Fruit fly (Drosophila melanogaster) whole organism, embryonic: Measurements from ENCODE around the gene soti.

Experiments used
- Abd-B ChIP-seq: fragments of 200-800 bp; sonication (Bioruptor generic); optimal IDR thresholded peaks from 2 replicates; lab custom pipeline; 2018; ENCODE audit warnings: missing biosample characterization, mild to moderate bottlenecking, missing genetic modification characterization, moderate library complexity
- Atf6 ChIP-seq: fragments of 200-800 bp; sonication (Bioruptor generic); IDR thresholded peaks from 2 replicates; pipeline ENCODE4 v1.3.6; 2022; ENCODE audit warnings: missing biosample characterization, missing genetic modification characterization
- Blimp-1 ChIP-seq: fragments of 200-800 bp; sonication (Bioruptor generic); optimal IDR thresholded peaks from 3 replicates; lab custom pipeline; 2018; ENCODE audit warnings: missing biosample characterization, missing genetic modification characterization, mild to moderate bottlenecking, moderate library complexity, missing genetic modification reagents
- CG10147 ChIP-seq: fragments of 200-800 bp; sonication (Bioruptor generic); optimal IDR thresholded peaks from 2 replicates; lab custom pipeline; 2019; ENCODE audit warnings: missing biosample characterization, mild to moderate bottlenecking, missing genetic modification characterization, moderate library complexity
- CG10267 ChIP-seq: fragments of 200-800 bp; sonication (Bioruptor generic); optimal IDR thresholded peaks from 2 replicates; lab custom pipeline; 2018; ENCODE audit warnings: missing biosample characterization, mild to moderate bottlenecking, missing genetic modification characterization, moderate library complexity
- CG10565 ChIP-seq: fragments of 200-800 bp; sonication (Bioruptor generic); optimal IDR thresholded peaks from 3 replicates; lab custom pipeline; 2016; ENCODE audit warnings: missing biosample characterization, mild to moderate bottlenecking, missing genetic modification characterization
- CG10979 ChIP-seq: fragments of 200-800 bp; sonication (Bioruptor generic); optimal IDR thresholded peaks from 2 replicates; lab custom pipeline; 2018; ENCODE audit warnings: missing biosample characterization, mild to moderate bottlenecking, missing genetic modification characterization, moderate library complexity
- CG11504 ChIP-seq: fragments of 200-800 bp; sonication (Bioruptor generic); optimal IDR thresholded peaks from 3 replicates; lab custom pipeline; 2019; ENCODE audit warnings: missing biosample characterization, mild to moderate bottlenecking, missing genetic modification characterization, moderate library complexity
- CG11723 ChIP-seq: fragments of 200-800 bp; sonication (Bioruptor generic); optimal IDR thresholded peaks from 2 replicates; lab custom pipeline; 2017; ENCODE audit warnings: missing biosample characterization, mild to moderate bottlenecking, missing genetic modification characterization
- CG12299 ChIP-seq: fragments of 200-800 bp; sonication (Bioruptor generic); optimal IDR thresholded peaks from 2 replicates; lab custom pipeline; 2018; ENCODE audit warnings: missing biosample characterization, mild to moderate bottlenecking, missing genetic modification characterization
- CG12391 ChIP-seq: fragments of 200-800 bp; sonication (Bioruptor generic); optimal IDR thresholded peaks from 3 replicates; lab custom pipeline; 2018; ENCODE audit warnings: missing biosample characterization, mild to moderate bottlenecking, missing genetic modification characterization, moderate library complexity
- CG15011 ChIP-seq: fragments of 200-800 bp; sonication (Bioruptor generic); optimal IDR thresholded peaks from 3 replicates; lab custom pipeline; 2018; ENCODE audit warnings: missing biosample characterization, mild to moderate bottlenecking, missing genetic modification characterization
- CG15514 ChIP-seq: fragments of 200-800 bp; sonication (Bioruptor generic); optimal IDR thresholded peaks from 3 replicates; lab custom pipeline; 2017; ENCODE audit warnings: missing biosample characterization, missing genetic modification characterization, mild to moderate bottlenecking, moderate library complexity, missing genetic modification reagents
- CG17328 ChIP-seq: fragments of 200-800 bp; sonication (Bioruptor generic); IDR thresholded peaks from 2 replicates; pipeline ENCODE4 v1.3.6; 2022; ENCODE audit warnings: missing biosample characterization, missing genetic modification characterization
- CG17359 ChIP-seq: fragments of 200-800 bp; sonication (Bioruptor generic); optimal IDR thresholded peaks from 3 replicates; lab custom pipeline; 2018; ENCODE audit warnings: missing biosample characterization, mild to moderate bottlenecking, missing genetic modification characterization, moderate library complexity
- CG18599 ChIP-seq: fragments of 200-800 bp; sonication (Bioruptor generic); optimal IDR thresholded peaks from 3 replicates; lab custom pipeline; 2017; ENCODE audit warnings: missing biosample characterization, missing genetic modification characterization, mild to moderate bottlenecking, moderate library complexity, missing genetic modification reagents
- CG30403 ChIP-seq: fragments of 200-800 bp; sonication (Bioruptor generic); optimal IDR thresholded peaks from 3 replicates; lab custom pipeline; 2016; ENCODE audit warnings: missing biosample characterization, missing genetic modification characterization
- CG42726 ChIP-seq: fragments of 200-800 bp; sonication (Bioruptor generic); IDR thresholded peaks from 2 replicates; pipeline ENCODE4 v1.3.6; 2022; ENCODE audit warnings: missing biosample characterization, missing genetic modification characterization; ENCODE audit not compliant: partially characterized antibody
- CG4328 ChIP-seq: fragments of 200-800 bp; sonication (Bioruptor generic); optimal IDR thresholded peaks from 3 replicates; lab custom pipeline; 2017; ENCODE audit warnings: missing biosample characterization, missing genetic modification reagents, missing genetic modification characterization
- CG6689 ChIP-seq: fragments of 200-800 bp; sonication (Bioruptor generic); IDR thresholded peaks from 2 replicates; pipeline ENCODE4 v1.3.6; 2022; ENCODE audit warnings: missing biosample characterization, missing genetic modification characterization
- CG6765 ChIP-seq: fragments of 200-800 bp; sonication (Bioruptor generic); optimal IDR thresholded peaks from 3 replicates; lab custom pipeline; 2017; ENCODE audit warnings: missing biosample characterization, mild to moderate bottlenecking, missing genetic modification characterization
- CG7372 ChIP-seq: fragments of 200-800 bp; sonication (Bioruptor generic); IDR thresholded peaks from 2 replicates; pipeline ENCODE4 v1.3.6; 2022; ENCODE audit warnings: missing biosample characterization, missing genetic modification characterization
- CG9727 ChIP-seq: fragments of 200-800 bp; sonication (Bioruptor generic); optimal IDR thresholded peaks from 3 replicates; lab custom pipeline; 2017; ENCODE audit warnings: missing biosample characterization, mild to moderate bottlenecking, missing genetic modification characterization
- CG9932 ChIP-seq: fragments of 200-800 bp; sonication (Bioruptor generic); IDR thresholded peaks from 2 replicates; pipeline ENCODE4 v1.3.6; 2022; ENCODE audit warnings: missing biosample characterization, missing genetic modification characterization
- Chrac-16 ChIP-seq: fragments of 200-800 bp; sonication (Bioruptor generic); optimal IDR thresholded peaks from 3 replicates; lab custom pipeline; 2016; ENCODE audit warnings: missing biosample characterization, missing genetic modification characterization
- CoRest ChIP-seq: fragments of 200-800 bp; sonication (Bioruptor generic); optimal IDR thresholded peaks from 3 replicates; lab custom pipeline; 2018; ENCODE audit warnings: missing biosample characterization, mild to moderate bottlenecking, missing genetic modification characterization, moderate library complexity
- D19A ChIP-seq: fragments of 200-800 bp; optimal IDR thresholded peaks from 3 replicates; lab custom pipeline; 2019; ENCODE audit warnings: missing biosample characterization, mild to moderate bottlenecking, missing genetic modification characterization, moderate library complexity
- Elba2 ChIP-seq: fragments of 200-800 bp; sonication (Bioruptor generic); optimal IDR thresholded peaks from 3 replicates; lab custom pipeline; 2016; ENCODE audit warnings: missing biosample characterization, missing genetic modification characterization
- Ets65A ChIP-seq: fragments of 200-800 bp; sonication (Bioruptor generic); peaks from one replicate; lab custom pipeline; 2016; ENCODE audit warnings: missing biosample characterization, missing genetic modification characterization
- Fer1 ChIP-seq: fragments of 200-800 bp; sonication (Bioruptor generic); optimal IDR thresholded peaks from 2 replicates; lab custom pipeline; 2017; ENCODE audit warnings: missing biosample characterization, mild to moderate bottlenecking, missing genetic modification characterization
- Fer2 ChIP-seq: fragments of 200-800 bp; sonication (Bioruptor generic); optimal IDR thresholded peaks from 2 replicates; lab custom pipeline; 2018; ENCODE audit warnings: missing biosample characterization, mild to moderate bottlenecking, missing genetic modification characterization, moderate library complexity
- Mad ChIP-seq: fragments of 200-800 bp; sonication (Bioruptor generic); optimal IDR thresholded peaks from 2 replicates; lab custom pipeline; 2016; ENCODE audit warnings: missing biosample characterization, missing genetic modification characterization
- Max ChIP-seq: fragments of 200-800 bp; sonication (Bioruptor generic); optimal IDR thresholded peaks from 2 replicates; lab custom pipeline; 2016; ENCODE audit warnings: missing biosample characterization, mild to moderate bottlenecking, missing genetic modification characterization
- Sox100B ChIP-seq: fragments of 200-800 bp; sonication (Bioruptor generic); optimal IDR thresholded peaks from 3 replicates; lab custom pipeline; 2018; ENCODE audit warnings: missing biosample characterization, mild to moderate bottlenecking, missing genetic modification characterization
- Sox102F ChIP-seq: fragments of 200-800 bp; sonication (Bioruptor generic); optimal IDR thresholded peaks from 2 replicates; lab custom pipeline; 2018; ENCODE audit warnings: missing biosample characterization, mild to moderate bottlenecking, missing genetic modification characterization, moderate library complexity
- bab2 ChIP-seq: fragments of 200-800 bp; sonication (Bioruptor generic); optimal IDR thresholded peaks from 2 replicates; lab custom pipeline; 2016; ENCODE audit warnings: missing biosample characterization, missing genetic modification characterization
- bcd ChIP-seq: fragments of 200-800 bp; sonication (Bioruptor generic); optimal IDR thresholded peaks from 2 replicates; lab custom pipeline; 2017; ENCODE audit warnings: missing biosample characterization, mild to moderate bottlenecking, missing genetic modification characterization
- chinmo ChIP-seq: fragments of 200-800 bp; sonication (Bioruptor generic); IDR thresholded peaks from 4 replicates; pipeline ENCODE4 v1.3.6; 2022; ENCODE audit warnings: missing biosample characterization, missing genetic modification characterization; ENCODE audit not compliant: partially characterized antibody
- cwo ChIP-seq: fragments of 200-800 bp; sonication (Bioruptor generic); optimal IDR thresholded peaks from 3 replicates; lab custom pipeline; 2017; ENCODE audit warnings: missing biosample characterization, missing genetic modification characterization, mild to moderate bottlenecking, moderate library complexity, missing genetic modification reagents
- dmrt11E ChIP-seq: fragments of 200-800 bp; sonication (Bioruptor generic); optimal IDR thresholded peaks from 3 replicates; lab custom pipeline; 2018; ENCODE audit warnings: missing biosample characterization, mild to moderate bottlenecking, missing genetic modification characterization, moderate library complexity
- hkb ChIP-seq, 2 experiments: fragments of 200-800 bp in 1 of 2; fragments of >200 bp in 1 of 2; sonication (Bioruptor generic) in 1 of 2; IDR thresholded peaks in 1 of 2; optimal IDR thresholded peaks in 1 of 2; 2 replicates each; pipeline versions ENCODE4 v1.3.6 to Lab custom; 2017 to 2022; ENCODE audit warnings: missing biosample characterization in 1 of 2, missing genetic modification characterization in 1 of 2
- lab ChIP-seq: fragments of 200-800 bp; sonication (Bioruptor generic); optimal IDR thresholded peaks from 3 replicates; lab custom pipeline; 2017; ENCODE audit warnings: missing biosample characterization, missing genetic modification characterization, mild to moderate bottlenecking, moderate library complexity, missing genetic modification reagents
- mam ChIP-seq: fragments of 200-800 bp; sonication (Bioruptor generic); optimal IDR thresholded peaks from 3 replicates; lab custom pipeline; 2016; ENCODE audit warnings: missing biosample characterization, missing genetic modification characterization
- peb ChIP-seq: fragments of 200-800 bp; sonication (Bioruptor generic); IDR thresholded peaks from 2 replicates; pipeline ENCODE4 v1.3.6; 2022; ENCODE audit warnings: missing biosample characterization, missing genetic modification characterization
- rib ChIP-seq: fragments of 200-800 bp; sonication (Bioruptor generic); IDR thresholded peaks from 2 replicates; pipeline ENCODE4 v1.3.6; 2022; ENCODE audit warnings: missing biosample characterization, missing genetic modification characterization
- run ChIP-seq: fragments of 200-800 bp; sonication (Bioruptor generic); optimal IDR thresholded peaks from 3 replicates; lab custom pipeline; 2018; ENCODE audit warnings: missing biosample characterization, mild to moderate bottlenecking, missing genetic modification characterization
- sens ChIP-seq: fragments of 200-800 bp; sonication (Bioruptor generic); peaks from one replicate; lab custom pipeline; 2016; ENCODE audit warnings: missing biosample characterization, missing genetic modification characterization
- stc ChIP-seq: fragments of 200-800 bp; sonication (Bioruptor generic); IDR thresholded peaks from 2 replicates; pipeline ENCODE4 v1.3.6; 2022; ENCODE audit warnings: missing biosample characterization, missing genetic modification characterization
- zfh2 ChIP-seq: fragments of 200-800 bp; sonication (Bioruptor generic); optimal IDR thresholded peaks from 2 replicates; lab custom pipeline; 2016; ENCODE audit warnings: missing biosample characterization, missing genetic modification characterization

soti gene

dm6 chr3R:14351418-14351817 lies 30.1 kb downstream of the soti start (continued):
- TF ChIP-seq CG17359 (tag; lab: Kevin White, UChicago) = peak; percentile 46
- peak; percentile 1 for TF ChIP-seq Fer2 (tag; lab: Kevin White, UChicago)
- peak; percentile 20 for TF ChIP-seq bcd (GFP tag; lab: Kevin White, UChicago)
- peak; percentile 12 for TF ChIP-seq CG15514 (GFP tag; lab: Kevin White, UChicago)
- TF ChIP-seq chinmo (GFP tag; lab: Robert Waterston, UW) = no peak
- peak; percentile 19 for TF ChIP-seq CG15011 (GFP tag; lab: Kevin White, UChicago)
- TF ChIP-seq stc (GFP tag; lab: Robert Waterston, UW) = 0 out of 2 replicates have a peak, but pooled peaks have one; percentile 10
- TF ChIP-seq CG10979 (tag; lab: Kevin White, UChicago) = peak; percentile 39
- TF ChIP-seq Mad (GFP tag; lab: Kevin White, UChicago) = no peak
- TF ChIP-seq run = no peak
- TF ChIP-seq CG9932 (GFP tag; lab: Robert Waterston, UW) = no peak
- peak; percentile 0 for TF ChIP-seq dmrt11E (tag; lab: Kevin White, UChicago)
- TF ChIP-seq CG10565 (GFP tag; lab: Kevin White, UChicago) = no peak
- TF ChIP-seq rib = no peak
- peak; percentile 29 for TF ChIP-seq CG10267 (tag; lab: Kevin White, UChicago)
- peak; percentile 3 for TF ChIP-seq Chrac-16
- TF ChIP-seq CG11723 (GFP tag; lab: Kevin White, UChicago) = no peak
- peak; percentile 53 for TF ChIP-seq Blimp-1 (GFP tag; lab: Kevin White, UChicago)
- TF ChIP-seq Sox100B (GFP tag; lab: Kevin White, UChicago) = peak; percentile 27
- peak; percentile 39 for TF ChIP-seq CG9727 (GFP tag; lab: Kevin White, UChicago)
- no peak for TF ChIP-seq CG4328 (GFP tag; lab: Kevin White, UChicago)
- TF ChIP-seq CG10147 (GFP tag; lab: Kevin White, UChicago) = peak; percentile 3
- TF ChIP-seq Atf6 (GFP tag; lab: Robert Waterston, UW) = peak; percentile 20; the same call in 1 of the 2 replicates
- TF ChIP-seq CG12299 = peak; percentile 3
- no peak for TF ChIP-seq zfh2
- peak; percentile 29 for TF ChIP-seq CoRest (tag; lab: Kevin White, UChicago)
- TF ChIP-seq CG6765 (GFP tag; lab: Kevin White, UChicago) = peak; percentile 21
- peak; percentile 69 for TF ChIP-seq CG11504 (tag; lab: Kevin White, UChicago)
- TF ChIP-seq Fer1 = peak; percentile 57
- peak; percentile 40 for TF ChIP-seq Ets65A
- TF ChIP-seq CG7372 = 0 out of 2 replicates have a peak, but pooled peaks have one; percentile 16
- peak; percentile 41 for TF ChIP-seq cwo
- TF ChIP-seq CG42726 (GFP tag; lab: Robert Waterston, UW) = no peak
- peak; percentile 70 for TF ChIP-seq sens (GFP tag; lab: Kevin White, UChicago)
- peak; percentile 65 for TF ChIP-seq CG18599 (GFP tag; lab: Kevin White, UChicago)
- no peak for TF ChIP-seq Elba2 (GFP tag; lab: Kevin White, UChicago)
- peak; percentile 16; the same call in 1 of the 2 replicates for TF ChIP-seq CG6689
- peak; percentile 45 for TF ChIP-seq lab (GFP tag; lab: Kevin White, UChicago)
- TF ChIP-seq bab2 (GFP tag; lab: Kevin White, UChicago) = peak; percentile 8
- TF ChIP-seq peb (GFP tag; lab: Robert Waterston, UW) = no peak
- TF ChIP-seq CG12391 = peak; percentile 51
- no peak for TF ChIP-seq Max
- TF ChIP-seq CG17328 (GFP tag; lab: Robert Waterston, UW) = 0 out of 2 replicates have a peak, but pooled peaks have one; percentile 9
- TF ChIP-seq Sox102F (GFP tag; lab: Kevin White, UChicago) = peak; percentile 56
- peak; percentile 16 for TF ChIP-seq mam (GFP tag; lab: Kevin White, UChicago)
- TF ChIP-seq CG30403 = peak; percentile 51
- TF ChIP-seq Abd-B (GFP tag; lab: Kevin White, UChicago) = no peak
- peak; percentile 28 for TF ChIP-seq D19A (tag; lab: Kevin White, UChicago)
- TF ChIP-seq hkb (optimal IDR thresholded peaks at IDR 0.05; lab: Kevin White, UChicago) = no peak
- 0 out of 2 replicates have a peak, but pooled peaks have one; percentile 15 for TF ChIP-seq hkb (GFP tag; IDR thresholded peaks at IDR 0.05; lab: Robert Waterston, UW)
